Fruit fly (Drosophila melanogaster): ENCODE data around the gene Ubc2.
A peak's percentile ranks its signal among the peaks of the same experiment; 100 is the strongest.

Gene Ubc2

DNA sequence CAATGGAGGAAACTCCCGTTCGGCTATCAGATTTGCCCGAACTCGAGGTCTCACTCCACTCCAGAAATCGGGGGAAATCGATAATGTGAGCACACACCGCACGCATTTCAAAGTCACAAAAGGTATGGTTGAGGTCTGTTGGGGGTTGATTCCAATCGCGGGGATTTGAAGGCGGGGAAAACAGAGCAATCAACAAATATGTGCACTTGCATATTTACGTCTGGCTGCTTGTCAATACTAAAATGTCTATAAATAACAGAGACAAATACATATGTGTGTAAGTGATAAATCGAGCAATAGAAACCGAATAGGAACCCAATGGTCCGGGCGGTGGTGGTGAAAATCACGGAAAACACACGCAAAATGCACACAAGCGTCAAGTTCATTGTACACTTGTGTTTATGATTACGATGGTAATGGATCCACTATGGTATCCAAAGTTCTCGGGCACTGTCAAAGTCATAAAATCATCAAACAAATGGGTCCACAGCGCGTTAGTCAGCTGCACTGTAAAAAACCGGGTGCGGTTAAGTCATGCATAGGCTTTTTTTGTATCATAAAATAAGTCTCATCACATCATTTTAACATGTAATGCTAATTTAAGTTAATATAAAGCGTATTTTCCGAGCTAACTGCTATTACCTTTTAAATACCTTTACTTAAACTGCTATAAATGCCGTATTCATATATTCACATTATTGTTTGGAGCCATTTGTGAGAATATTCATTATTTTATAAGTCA, 15.8 kb downstream of the Ubc2 start (continued):
- TF ChIP-seq tgo (GFP tag; IDR thresholded peaks at IDR 0.05): peak; percentile 58; the same call in 2 of the 3 replicates
- TF ChIP-seq CG12391 (tag; optimal IDR thresholded peaks at IDR 0.05): peak; percentile 70
- peak; percentile 63 for TF ChIP-seq jing (GFP tag; optimal IDR thresholded peaks at IDR 0.05)
- TF ChIP-seq CG13123 (GFP tag; optimal IDR thresholded peaks at IDR 0.05): peak; percentile 94
- TF ChIP-seq hb (GFP tag; IDR thresholded peaks at IDR 0.05; ENCODE audit: partially characterized antibody): no peak
- TF ChIP-seq ken (GFP tag; IDR thresholded peaks at IDR 0.05): peak; percentile 75
- TF ChIP-seq Myb (GFP tag; optimal IDR thresholded peaks at IDR 0.05): peak; percentile 56
- TF ChIP-seq Sin3A (optimal IDR thresholded peaks at IDR 0.05): no peak
- peak; percentile 83 for TF ChIP-seq PHDP (tag; optimal IDR thresholded peaks at IDR 0.05)
- peak; percentile 25 for TF ChIP-seq CG10565 (GFP tag; optimal IDR thresholded peaks at IDR 0.05)
- TF ChIP-seq Dll (GFP tag; IDR thresholded peaks at IDR 0.05; ENCODE audit: partially characterized antibody): no peak
- no peak for TF ChIP-seq luna (GFP tag; optimal IDR thresholded peaks at IDR 0.05)
- TF ChIP-seq ATbp (GFP tag; optimal IDR thresholded peaks at IDR 0.05): peak; percentile 98
- peak; percentile 79 for TF ChIP-seq Fer1 (GFP tag; optimal IDR thresholded peaks at IDR 0.05)
- peak; percentile 98 for TF ChIP-seq dmrt11E (tag; optimal IDR thresholded peaks at IDR 0.05)
- peak; percentile 97 for TF ChIP-seq gsb-n (tag; optimal IDR thresholded peaks at IDR 0.05)
- peak; percentile 95 for TF ChIP-seq NC2β (GFP tag; optimal IDR thresholded peaks at IDR 0.05)
- no peak for TF ChIP-seq Aef1 (GFP tag; IDR thresholded peaks at IDR 0.05)
- TF ChIP-seq CG11456 (GFP tag; IDR thresholded peaks at IDR 0.05): peak; percentile 80
- peak; percentile 88 to 93 for TF ChIP-seq chif (GFP tag; optimal IDR thresholded peaks at IDR 0.05)
- TF ChIP-seq CG15269 (tag; optimal IDR thresholded peaks at IDR 0.05): peak; percentile 75
- TF ChIP-seq CG2120 (GFP tag; optimal IDR thresholded peaks at IDR 0.05): no peak
- TF ChIP-seq bigmax (GFP tag; optimal IDR thresholded peaks at IDR 0.05): peak; percentile 69
- peak; percentile 81 for TF ChIP-seq CG4360 (GFP tag; IDR thresholded peaks at IDR 0.05)
- TF ChIP-seq CG16815 (GFP tag; optimal IDR thresholded peaks at IDR 0.05): peak; percentile 74
- peak; percentile 85 for TF ChIP-seq oc (tag; optimal IDR thresholded peaks at IDR 0.05)
- peak; percentile 54 for TF ChIP-seq crc (GFP tag; optimal IDR thresholded peaks at IDR 0.05)
- TF ChIP-seq vnd (GFP tag; IDR thresholded peaks at IDR 0.05; ENCODE audit: partially characterized antibody): no peak
- TF ChIP-seq ftz-f1 (GFP tag; optimal IDR thresholded peaks at IDR 0.05): no peak
- TF ChIP-seq CG15514 (GFP tag; optimal IDR thresholded peaks at IDR 0.05): peak; percentile 77
- TF ChIP-seq CG6272 (GFP tag; IDR thresholded peaks at IDR 0.05): no peak
- peak; percentile 82 for TF ChIP-seq salm (tag; optimal IDR thresholded peaks at IDR 0.05)
- peak; percentile 49 for TF ChIP-seq az2 (GFP tag; optimal IDR thresholded peaks at IDR 0.05)
- TF ChIP-seq CG13624 (GFP tag; optimal IDR thresholded peaks at IDR 0.05): peak; percentile 53
- peak; percentile 99 for TF ChIP-seq CG33557 (GFP tag; optimal IDR thresholded peaks at IDR 0.05)
- peak; percentile 37 for TF ChIP-seq CG15479 (GFP tag; optimal IDR thresholded peaks at IDR 0.05)
- peak; percentile 62 for TF ChIP-seq CG6689 (GFP tag; IDR thresholded peaks at IDR 0.05)
- peak; percentile 57 for TF ChIP-seq CG8388 (GFP tag; optimal IDR thresholded peaks at IDR 0.05)
- peak; percentile 22 for TF ChIP-seq CTCF (GFP tag; optimal IDR thresholded peaks at IDR 0.05)
- peak; percentile 94 for TF ChIP-seq Camta (GFP tag; optimal IDR thresholded peaks at IDR 0.05)
- peak; percentile 34 for TF ChIP-seq ems (GFP tag; optimal IDR thresholded peaks at IDR 0.05)
- peak; percentile 95 for TF ChIP-seq Mes4 (GFP tag; optimal IDR thresholded peaks at IDR 0.05)
- no peak for TF ChIP-seq bbx (GFP tag; IDR thresholded peaks at IDR 0.05; ENCODE audit: partially characterized antibody)
- TF ChIP-seq CG9876 (GFP tag; optimal IDR thresholded peaks at IDR 0.05): peak; percentile 87
- TF ChIP-seq CG14050 (GFP tag; IDR thresholded peaks at IDR 0.05): peak; percentile 51
- no peak for TF ChIP-seq Taf1 (GFP tag; IDR thresholded peaks at IDR 0.05)
- TF ChIP-seq dmrt99B (tag; optimal IDR thresholded peaks at IDR 0.05): peak; percentile 51
- peak; percentile 65 for TF ChIP-seq Hr3 (GFP tag; optimal IDR thresholded peaks at IDR 0.05)
- peak; percentile 90 for TF ChIP-seq seq (GFP tag; IDR thresholded peaks at IDR 0.05)
- peak; percentile 83 for TF ChIP-seq Sox100B (GFP tag; optimal IDR thresholded peaks at IDR 0.05)

Data from whole organism, embryonic.